Worm (Caenorhabditis elegans): ENCODE results near the gene ugt-16.

ugt-16 gene

ce11 chrV:12806190-12806589 lies 18.6 kb upstream of the ugt-16 start, which contains the start of gene ZC443.7:
Gene ZC443.7 (plus strand): TSS chrV:12806490.
- no peak for TF ChIP-seq ama-1 (optimal IDR thresholded peaks at IDR 0.05)
- no peak for TF ChIP-seq tbx-7 (tag; optimal IDR thresholded peaks at IDR 0.05)
- no peak for TF ChIP-seq C08G9.2 (tag; optimal IDR thresholded peaks at IDR 0.05)
- TF ChIP-seq elt-4 (tag; optimal IDR thresholded peaks at IDR 0.05), result no peak
- TF ChIP-seq ceh-18 (tag; optimal IDR thresholded peaks at IDR 0.05), result no peak
- no peak for TF ChIP-seq nhr-11 (tag; optimal IDR thresholded peaks at IDR 0.05)

ce11 chrV:12809876-12810275 lies 14.9 kb upstream of the ugt-16 start, which contains the start of gene ZC443.1:
Gene ZC443.1 (minus strand): TSS chrV:12810080.
- TF ChIP-seq hlh-13 (GFP tag; optimal IDR thresholded peaks at IDR 0.05) (no peak), che-1 (tag; optimal IDR thresholded peaks at IDR 0.05) (no peak), ceh-19 (GFP tag; optimal IDR thresholded peaks at IDR 0.05) (no peak), sox-4 (tag; optimal IDR thresholded peaks at IDR 0.05) (no peak)

ce11 chrV:12811126-12811525 lies 13.7 kb upstream of the ugt-16 start, which contains the start of gene ZC443.2:
Gene ZC443.2 (minus strand): TSS chrV:12811192.
- peak; percentile 7 for TF ChIP-seq nfya-1 (tag; optimal IDR thresholded peaks at IDR 0.05)
- no peak for TF ChIP-seq C38D4.7 (GFP tag; optimal IDR thresholded peaks at IDR 0.05)

DNA sequence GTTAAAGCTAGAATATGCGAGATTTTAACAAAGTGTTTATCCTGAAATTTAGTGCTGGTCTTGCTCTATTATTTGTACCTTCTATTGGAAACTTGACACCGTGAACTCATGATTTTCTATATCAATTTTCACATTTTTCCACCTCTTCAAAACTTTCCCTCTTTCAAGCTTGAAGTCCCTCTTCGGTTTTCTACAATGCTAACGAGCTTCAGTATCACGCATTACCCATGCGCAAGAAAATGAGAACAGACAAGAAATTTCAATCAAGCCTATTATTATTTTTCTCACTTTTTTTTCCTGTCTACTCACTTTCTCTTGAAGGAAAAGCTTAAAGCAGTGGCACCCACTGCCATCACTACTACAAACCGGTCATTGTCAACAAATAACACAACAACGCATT lies 13.0 kb upstream of the ugt-16 start:
- TF ChIP-seq syd-9 (tag; optimal IDR thresholded peaks at IDR 0.05), result no peak
- no peak for TF ChIP-seq F13H6.1 (tag; optimal IDR thresholded peaks at IDR 0.05)
- TF ChIP-seq hlh-13 (GFP tag; optimal IDR thresholded peaks at IDR 0.05), result no peak
- no peak for TF ChIP-seq pag-3 (tag; optimal IDR thresholded peaks at IDR 0.05; ENCODE audit: borderline replicate concordance)
- TF ChIP-seq zip-5 (tag; optimal IDR thresholded peaks at IDR 0.05), result no peak
- TF ChIP-seq ama-1 (optimal IDR thresholded peaks at IDR 0.05), result peak; percentile 62
- peak; percentile 31 for TF ChIP-seq ceh-34 (tag; optimal IDR thresholded peaks at IDR 0.05)
- no peak for TF ChIP-seq pha-4 (tag; optimal IDR thresholded peaks at IDR 0.05)
- TF ChIP-seq elt-4 (tag; optimal IDR thresholded peaks at IDR 0.05), result no peak

DNA sequence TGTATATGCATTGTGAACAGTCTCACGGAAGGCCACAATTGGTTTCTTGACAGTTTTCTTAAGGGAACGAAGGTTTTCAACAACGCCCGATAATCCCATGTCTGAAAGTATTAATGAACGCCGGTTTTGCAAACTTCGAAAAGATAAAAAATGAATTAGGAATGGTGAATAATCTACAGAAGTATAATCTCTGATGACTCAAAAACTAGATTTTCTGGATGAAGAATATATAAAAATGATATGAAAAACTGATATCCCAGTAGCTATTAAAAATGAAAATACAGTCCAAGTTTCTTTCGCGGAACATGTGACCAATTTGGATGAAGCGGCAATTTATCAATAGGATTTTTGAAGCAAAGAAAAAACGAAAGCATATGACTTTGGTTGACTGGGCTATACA lies 10.8 kb upstream of the ugt-16 start, which contains the start of gene ZC443.3:
TSS of gene ZC443.3 (minus strand) at position 101 of the 400 bp plus-strand sequence.
- TF ChIP-seq nhr-11 (tag; optimal IDR thresholded peaks at IDR 0.05) (no peak), F13H6.1 (tag; optimal IDR thresholded peaks at IDR 0.05) (no peak), pqm-1 (tag; optimal IDR thresholded peaks at IDR 0.05) (no peak), sox-2 (GFP tag; IDR thresholded peaks at IDR 0.05) (no peak), che-1 (tag; optimal IDR thresholded peaks at IDR 0.05) (no peak), ceh-31 (tag; optimal IDR thresholded peaks at IDR 0.05) (no peak), tbx-7 (tag; optimal IDR thresholded peaks at IDR 0.05) (no peak), pros-1 (tag; optimal IDR thresholded peaks at IDR 0.05) (no peak), pha-2 (tag; optimal IDR thresholded peaks at IDR 0.05) (no peak), ceh-14 (tag; optimal IDR thresholded peaks at IDR 0.05) (no peak), hlh-30 (tag; optimal IDR thresholded peaks at IDR 0.05; ENCODE audit: insufficient read depth) (no peak), elt-4 (tag; optimal IDR thresholded peaks at IDR 0.05) (no peak), ceh-45 (GFP tag; IDR thresholded peaks at IDR 0.05) (no peak), ref-2 (tag; optimal IDR thresholded peaks at IDR 0.05) (no peak)

DNA sequence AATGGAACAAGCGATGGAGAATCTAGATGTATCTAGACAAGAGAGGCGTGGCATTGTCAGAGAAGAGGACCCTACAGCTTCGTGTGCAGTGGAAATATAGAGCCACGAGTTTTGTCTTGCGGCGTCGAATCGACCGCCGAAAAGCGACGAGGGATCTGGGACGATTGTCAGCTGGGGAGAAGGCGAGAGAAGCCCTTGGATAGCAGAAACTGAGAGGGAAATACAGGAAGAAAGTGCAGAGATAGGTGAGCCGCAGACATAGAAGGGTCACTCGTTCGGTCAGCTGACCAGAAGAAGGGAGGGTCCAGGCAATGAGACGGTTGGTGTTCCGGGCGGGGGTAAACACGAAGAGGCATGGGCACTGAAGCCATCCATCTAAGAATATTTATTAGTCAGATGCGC lies 10.3 kb upstream of the ugt-16 start:
- no peak for TF ChIP-seq ahr-1 (tag; optimal IDR thresholded peaks at IDR 0.05)
- peak; percentile 96 for TF ChIP-seq hlh-30 (tag; optimal IDR thresholded peaks at IDR 0.05; ENCODE audit: insufficient read depth)
- TF ChIP-seq ceh-18 (tag; optimal IDR thresholded peaks at IDR 0.05), result peak; percentile 69
- peak; percentile 70 for TF ChIP-seq unc-55 (GFP tag; optimal IDR thresholded peaks at IDR 0.05)
- TF ChIP-seq Y22D7AL.16 (tag; optimal IDR thresholded peaks at IDR 0.05), result no peak
- TF ChIP-seq sdc-2 (tag; optimal IDR thresholded peaks at IDR 0.05), result peak; percentile 28
- TF ChIP-seq syd-9 (tag; optimal IDR thresholded peaks at IDR 0.05), result peak; percentile 27
- no peak for TF ChIP-seq fkh-6 (tag; optimal IDR thresholded peaks at IDR 0.05)
- peak; percentile 29 for TF ChIP-seq ceh-19 (GFP tag; optimal IDR thresholded peaks at IDR 0.05)
- peak; percentile 30 for TF ChIP-seq ceh-2 (tag; optimal IDR thresholded peaks at IDR 0.05)
- TF ChIP-seq ceh-31 (tag; optimal IDR thresholded peaks at IDR 0.05), result peak; percentile 76
- no peak for TF ChIP-seq elt-4 (tag; optimal IDR thresholded peaks at IDR 0.05)
- peak; percentile 58 for TF ChIP-seq hlh-6 (tag; optimal IDR thresholded peaks at IDR 0.05)
- no peak for TF ChIP-seq lin-11 (tag; optimal IDR thresholded peaks at IDR 0.05)
- TF ChIP-seq F13H6.1 (tag; optimal IDR thresholded peaks at IDR 0.05), result peak; percentile 63
- peak; percentile 8 for TF ChIP-seq sox-4 (tag; optimal IDR thresholded peaks at IDR 0.05)
- peak; percentile 40 for TF ChIP-seq ref-2 (tag; optimal IDR thresholded peaks at IDR 0.05)
- peak; percentile 52 for TF ChIP-seq unc-42 (tag; optimal IDR thresholded peaks at IDR 0.05)
- TF ChIP-seq ets-4 (tag; optimal IDR thresholded peaks at IDR 0.05), result peak; percentile 23
- TF ChIP-seq rnt-1 (tag; optimal IDR thresholded peaks at IDR 0.05), result peak; percentile 57
- TF ChIP-seq odd-2 (tag; optimal IDR thresholded peaks at IDR 0.05), result no peak
- TF ChIP-seq ceh-14 (tag; optimal IDR thresholded peaks at IDR 0.05), result peak; percentile 42
- TF ChIP-seq ceh-34 (tag; optimal IDR thresholded peaks at IDR 0.05), result peak; percentile 84
- TF ChIP-seq tbx-2 (tag; optimal IDR thresholded peaks at IDR 0.05), result peak; percentile 62
- TF ChIP-seq nfya-1 (tag; optimal IDR thresholded peaks at IDR 0.05), result peak; percentile 49
- TF ChIP-seq dmd-4 (tag; optimal IDR thresholded peaks at IDR 0.05; ENCODE audit: borderline replicate concordance), result no peak

Measured in whole organism, late embryonic.